Worm (Caenorhabditis elegans) whole organism, young adult: ENCODE results near the gene F49F1.2.
A peak's percentile ranks its signal among the peaks of the same experiment; 100 is the strongest.

Experiments
- B0336.3 ChIP-seq: fragments of 200-800 bp; sonication (Bioruptor generic); IDR thresholded peaks from 2 replicates; pipeline ENCODE4 v1.3.6; 2022; ENCODE audit warnings: missing genetic modification characterization, missing compliant biosample characterization
- C06A6.2 ChIP-seq: fragments of 200-800 bp; sonication (Bioruptor generic); conservative IDR thresholded peaks from 2 replicates; pipeline ENCODE4 v1.3.6; 2022; ENCODE audit warnings: missing genetic modification characterization, missing compliant biosample characterization
- F23B12.7 ChIP-seq: sonication (generic microtip); optimal IDR thresholded peaks from 2 replicates; lab custom pipeline; 2017; ENCODE audit warnings: missing genetic modification characterization, mild to moderate bottlenecking, missing compliant biosample characterization, antibody characterized with exemption, moderate library complexity; ENCODE audit not compliant: insufficient read depth
- F33H1.4 ChIP-seq: fragments of 200-800 bp; sonication (Bioruptor generic); IDR thresholded peaks from 2 replicates; pipeline ENCODE4 v1.3.6; 2022; ENCODE audit warnings: missing genetic modification reagents, missing genetic modification characterization, missing compliant biosample characterization
- F49E8.2 ChIP-seq: sonication (generic microtip); optimal IDR thresholded peaks from 3 replicates; lab custom pipeline; 2017; ENCODE audit warnings: missing genetic modification characterization, mild to moderate bottlenecking, missing compliant biosample characterization, antibody characterized with exemption, moderate library complexity; ENCODE audit not compliant: insufficient read depth
- F55B11.4 ChIP-seq: sonication (generic microtip); optimal IDR thresholded peaks from 2 replicates; lab custom pipeline; 2016; ENCODE audit warnings: missing compliant biosample characterization, missing genetic modification characterization, borderline replicate concordance; ENCODE audit not compliant: insufficient read depth
- F57C9.4 ChIP-seq: sonication (generic microtip); optimal IDR thresholded peaks from 2 replicates; lab custom pipeline; 2017; ENCODE audit warnings: mild to moderate bottlenecking, missing genetic modification characterization, missing compliant biosample characterization
- T26A5.8 ChIP-seq: sonication (generic microtip); optimal IDR thresholded peaks from 2 replicates; lab custom pipeline; 2016; ENCODE audit warnings: missing genetic modification characterization, missing compliant biosample characterization
- Y53F4B.3 ChIP-seq: fragments of 200-800 bp; sonication (Bioruptor generic); IDR thresholded peaks from 2 replicates; pipeline ENCODE4 v1.3.6; 2022; ENCODE audit warnings: missing genetic modification reagents, missing genetic modification characterization, missing compliant biosample characterization
- Y53G8AR.9 ChIP-seq: fragments of 200-800 bp; sonication (Bioruptor generic); conservative IDR thresholded peaks from 2 replicates; pipeline ENCODE4 v1.3.6; 2022; ENCODE audit warnings: missing genetic modification reagents, missing genetic modification characterization, missing compliant biosample characterization
- Y56A3A.18 ChIP-seq: fragments of 200-800 bp; sonication (Bioruptor generic); IDR thresholded peaks from 2 replicates; pipeline ENCODE4 v1.3.6; 2022; ENCODE audit warnings: missing genetic modification reagents, missing genetic modification characterization, missing compliant biosample characterization
- ZK185.1 ChIP-seq: sonication (generic microtip); optimal IDR thresholded peaks from 2 replicates; lab custom pipeline; 2016; ENCODE audit warnings: mild to moderate bottlenecking, missing genetic modification characterization, missing compliant biosample characterization; ENCODE audit not compliant: poor library complexity, severe bottlenecking
- atf-7 ChIP-seq: sonication (generic microtip); optimal IDR thresholded peaks from 2 replicates; lab custom pipeline; 2017; ENCODE audit warnings: mild to moderate bottlenecking, missing genetic modification characterization, missing compliant biosample characterization
- attf-5 ChIP-seq: fragments of 200-800 bp; sonication (Bioruptor generic); optimal IDR thresholded peaks from 2 replicates; lab custom pipeline; 2018; ENCODE audit warnings: mild to moderate bottlenecking, missing genetic modification characterization, missing compliant biosample characterization
- ccch-3 ChIP-seq: fragments of 200-800 bp; sonication (Bioruptor generic); optimal IDR thresholded peaks from 2 replicates; lab custom pipeline; 2018; ENCODE audit warnings: mild to moderate bottlenecking, missing genetic modification characterization, missing compliant biosample characterization
- cebp-1 ChIP-seq, 2 experiments: fragments of 200-800 bp in 1 of 2; sonication (Bioruptor generic) in 1 of 2; sonication (generic microtip) in 1 of 2; IDR thresholded peaks in 1 of 2; optimal IDR thresholded peaks in 1 of 2; 2 replicates each; pipeline versions ENCODE4 v1.3.6 to Lab custom; 2017 to 2022; ENCODE audit warnings: missing compliant biosample characterization in 2 of 2, missing genetic modification characterization in 2 of 2, mild to moderate bottlenecking in 1 of 2, missing genetic modification reagents in 1 of 2, moderate library complexity in 1 of 2
- ceh-91 ChIP-seq: fragments of 200-800 bp; sonication (Bioruptor generic); IDR thresholded peaks from 2 replicates; pipeline ENCODE4 v1.3.6; 2022; ENCODE audit warnings: missing genetic modification reagents, missing genetic modification characterization, missing compliant biosample characterization
- efl-1 ChIP-seq: fragments of 150-350 bp; optimal IDR thresholded peaks from 2 replicates; lab custom pipeline; 2014; ENCODE audit warnings: missing biosample characterization, missing genetic modification reagents, missing genetic modification characterization
- egl-44 ChIP-seq: fragments of 200-800 bp; sonication (Bioruptor generic); IDR thresholded peaks from 2 replicates; pipeline ENCODE4 v1.3.6; 2022; ENCODE audit warnings: missing genetic modification reagents, missing genetic modification characterization, missing compliant biosample characterization
- ekl-4 ChIP-seq: fragments of 200-800 bp; sonication (Bioruptor generic); IDR thresholded peaks from 2 replicates; pipeline ENCODE4 v1.3.6; 2022; ENCODE audit warnings: missing genetic modification reagents, missing genetic modification characterization, missing compliant biosample characterization
- gei-17 ChIP-seq: fragments of 200-800 bp; sonication (Bioruptor generic); optimal IDR thresholded peaks from 2 replicates; lab custom pipeline; 2018; ENCODE audit warnings: mild to moderate bottlenecking, missing genetic modification characterization, missing compliant biosample characterization
- hmg-1.2 ChIP-seq: fragments of 200-800 bp; sonication (Bioruptor generic); IDR thresholded peaks from 2 replicates; pipeline ENCODE4 v1.3.6; 2022; ENCODE audit warnings: missing genetic modification reagents, missing genetic modification characterization, missing compliant biosample characterization
- hmg-20 ChIP-seq: fragments of 200-800 bp; sonication (Bioruptor generic); IDR thresholded peaks from 2 replicates; pipeline ENCODE4 v1.3.6; 2022; ENCODE audit warnings: missing genetic modification reagents, missing genetic modification characterization, missing compliant biosample characterization
- let-526 ChIP-seq: fragments of 200-800 bp; sonication (Bioruptor generic); IDR thresholded peaks from 2 replicates; pipeline ENCODE4 v1.3.6; 2022; ENCODE audit warnings: missing genetic modification reagents, missing genetic modification characterization, missing compliant biosample characterization
- lin-26 ChIP-seq: fragments of 200-800 bp; sonication (Bioruptor generic); IDR thresholded peaks from 2 replicates; pipeline ENCODE4 v1.3.6; 2022; ENCODE audit warnings: missing genetic modification reagents, missing genetic modification characterization, missing compliant biosample characterization
- lsl-1 ChIP-seq: fragments of 200-800 bp; sonication (Bioruptor generic); optimal IDR thresholded peaks from 2 replicates; lab custom pipeline; 2018; ENCODE audit warnings: mild to moderate bottlenecking, missing genetic modification characterization, moderate library complexity, missing compliant biosample characterization
- madf-10 ChIP-seq: sonication (generic microtip); optimal IDR thresholded peaks from 2 replicates; lab custom pipeline; 2016; ENCODE audit warnings: mild to moderate bottlenecking, missing genetic modification characterization, missing compliant biosample characterization
- mxl-1 ChIP-seq: sonication (generic microtip); optimal IDR thresholded peaks from 2 replicates; lab custom pipeline; 2016; ENCODE audit warnings: missing genetic modification characterization, missing compliant biosample characterization
- nfya-2 ChIP-seq: fragments of 200-800 bp; sonication (Bioruptor generic); IDR thresholded peaks from 2 replicates; pipeline ENCODE4 v1.3.6; 2022; ENCODE audit warnings: missing genetic modification reagents, missing genetic modification characterization, missing compliant biosample characterization
- nhr-120 ChIP-seq: fragments of 200-800 bp; sonication (Bioruptor generic); IDR thresholded peaks from 2 replicates; pipeline ENCODE4 v1.3.6; 2022; ENCODE audit warnings: missing genetic modification characterization, missing compliant biosample characterization
- nhr-80 ChIP-seq: sonication (generic microtip); optimal IDR thresholded peaks from 2 replicates; lab custom pipeline; 2016; ENCODE audit warnings: missing genetic modification characterization, missing compliant biosample characterization
- pbrm-1 ChIP-seq: fragments of 200-800 bp; sonication (Bioruptor generic); IDR thresholded peaks from 2 replicates; pipeline ENCODE4 v1.3.6; 2022; ENCODE audit warnings: missing genetic modification reagents, missing genetic modification characterization, missing compliant biosample characterization
- snpc-3.4 ChIP-seq: sonication (generic microtip); optimal IDR thresholded peaks from 2 replicates; lab custom pipeline; 2017; ENCODE audit warnings: missing genetic modification characterization, mild to moderate bottlenecking, missing compliant biosample characterization, antibody characterized with exemption, moderate library complexity, missing genotype, missing genetic modification reagents
- snpc-4 ChIP-seq, 5 experiments: fragments of 150-350 bp in 1 of 5; sonication (generic microtip) in 4 of 5; optimal IDR thresholded peaks; 2 replicates each; lab custom pipeline; 2014 to 2018; ENCODE audit warnings: missing genetic modification characterization in 5 of 5, missing biosample characterization in 3 of 5, antibody characterized with exemption in 2 of 5, mild to moderate bottlenecking in 2 of 5, missing compliant biosample characterization in 2 of 5, missing genotype in 2 of 5, moderate library complexity in 2 of 5, missing genetic modification reagents in 1 of 5
- unc-62 ChIP-seq: fragments of 150-350 bp; optimal IDR thresholded peaks from 2 replicates; lab custom pipeline; 2014; ENCODE audit warnings: missing biosample characterization, missing genetic modification reagents, missing genetic modification characterization
- zfh-2 ChIP-seq: fragments of 200-800 bp; sonication (Bioruptor generic); conservative IDR thresholded peaks from 2 replicates; pipeline ENCODE4 v1.3.6; 2022; ENCODE audit warnings: missing genetic modification reagents, missing genetic modification characterization, missing compliant biosample characterization
- ztf-6 ChIP-seq: fragments of 200-800 bp; sonication (Bioruptor generic); IDR thresholded peaks from 2 replicates; pipeline ENCODE4 v1.3.6; 2022; ENCODE audit warnings: missing genetic modification reagents, missing genetic modification characterization, missing compliant biosample characterization

Gene F49F1.2

ce11 chrIV:4080846-4081245 is 34.9 kb upstream of the F49F1.2 start, which contains the start of the genes C35B1.9 and C35B1.3:
Gene C35B1.9, minus strand, starts transcription at chrIV:4080946.
Gene C35B1.3, plus strand, starts transcription at chrIV:4081151.
- TF ChIP-seq zfh-2 (GFP tag; lab: Robert Waterston, UW): no peak
- no peak for TF ChIP-seq F49E8.2 (tag; lab: Kevin White, UChicago)
- no peak for TF ChIP-seq let-526 (GFP tag; lab: Robert Waterston, UW)
- no peak for TF ChIP-seq Y53F4B.3
- no peak for TF ChIP-seq ceh-91 (GFP tag; lab: Robert Waterston, UW)
- no peak for TF ChIP-seq ekl-4 (GFP tag; lab: Robert Waterston, UW)
- no peak for TF ChIP-seq F23B12.7 (tag; lab: Kevin White, UChicago)
- no peak for TF ChIP-seq gei-17 (GFP tag; lab: Kevin White, UChicago)
- TF ChIP-seq madf-10: no peak
- no peak for TF ChIP-seq atf-7 (tag; lab: Kevin White, UChicago)

- TF ChIP-seq attf-5 (GFP tag; lab: Kevin White, UChicago): no peak
- TF ChIP-seq hmg-1.2 (GFP tag; lab: Robert Waterston, UW): no peak
- TF ChIP-seq mxl-1 (tag; lab: Kevin White, UChicago): no peak
- TF ChIP-seq lin-26 (GFP tag; lab: Robert Waterston, UW): no peak
- no peak for TF ChIP-seq C06A6.2 (GFP tag; lab: Robert Waterston, UW)
- TF ChIP-seq unc-62 (GFP tag; lab: Kevin White, UChicago): no peak
- TF ChIP-seq ceh-91 (GFP tag; lab: Robert Waterston, UW): no peak
- TF ChIP-seq, all 124 proteins: peak for 0
Measured at ce11 chrIV:4082599-4082998, 33.1 kb upstream of the F49F1.2 start.

- TF ChIP-seq egl-44 (GFP tag; lab: Robert Waterston, UW): no peak
- peak; percentile 82 for TF ChIP-seq B0336.3 (GFP tag; lab: Robert Waterston, UW)
- no peak for TF ChIP-seq snpc-4 (GFP tag; optimal IDR thresholded peaks at IDR 0.05; lab: Kevin White, UChicago)
- no peak for TF ChIP-seq snpc-4 (tag; optimal IDR thresholded peaks at IDR 0.05; lab: Kevin White, UChicago)
- no peak for TF ChIP-seq nhr-120 (GFP tag; lab: Robert Waterston, UW)
- peak; percentile 33 for TF ChIP-seq snpc-3.4 (tag; lab: Kevin White, UChicago)
- 0 out of 2 replicates have a peak, but pooled peaks have one; percentile 36 for TF ChIP-seq Y53G8AR.9
Measured at ce11 chrIV:4083094-4083493, 32.6 kb upstream of the F49F1.2 start.

- TF ChIP-seq T26A5.8 (tag; lab: Kevin White, UChicago): no peak
- TF ChIP-seq C06A6.2 (GFP tag; lab: Robert Waterston, UW): no peak
- TF ChIP-seq hmg-20 (GFP tag; lab: Robert Waterston, UW): no peak
Measured at ce11 chrIV:4084109-4084508, 31.6 kb upstream of the F49F1.2 start, which contains the start of gene C35B1.5. Gene C35B1.5, minus strand, starts transcription at chrIV:4084209.

- no peak for TF ChIP-seq Y56A3A.18
- no peak for TF ChIP-seq cebp-1 (GFP tag; IDR thresholded peaks at IDR 0.05; lab: Robert Waterston, UW)
- peak; percentile 10 for TF ChIP-seq cebp-1 (tag; optimal IDR thresholded peaks at IDR 0.05; lab: Kevin White, UChicago)
- TF ChIP-seq ztf-6: no peak
- TF ChIP-seq nhr-80 (tag; lab: Kevin White, UChicago): peak; percentile 38
- peak; percentile 60 for TF ChIP-seq F23B12.7 (tag; lab: Kevin White, UChicago)
Measured at ce11 chrIV:4085022-4085421, 30.7 kb upstream of the F49F1.2 start.

- TF ChIP-seq pbrm-1 (GFP tag; lab: Robert Waterston, UW) (no peak), snpc-4 (GFP tag; optimal IDR thresholded peaks at IDR 0.05; lab: Kevin White, UChicago) (no peak), snpc-4 (tag; optimal IDR thresholded peaks at IDR 0.05; lab: Kevin White, UChicago) (peak in 1 of 4 experiments; percentile 9), lsl-1 (GFP tag; lab: Kevin White, UChicago) (peak; percentile 5), F33H1.4 (GFP tag; lab: Robert Waterston, UW) (0 out of 2 replicates have a peak, but pooled peaks have one; percentile 13), egl-44 (GFP tag; lab: Robert Waterston, UW) (no peak), efl-1 (peak; percentile 21), F57C9.4 (tag; lab: Kevin White, UChicago) (no peak), F23B12.7 (tag; lab: Kevin White, UChicago) (peak; percentile 1), F55B11.4 (tag; lab: Kevin White, UChicago) (no peak), ccch-3 (GFP tag; lab: Kevin White, UChicago) (no peak), nfya-2 (GFP tag; lab: Robert Waterston, UW) (no peak), ZK185.1 (no peak)
Measured at ce11 chrIV:4085787-4086262, 29.9 kb upstream of the F49F1.2 start, which contains the start of gene C35B1.2. Gene C35B1.2, plus strand, starts transcription at chrIV:4086212.
